Fruit fly (Drosophila melanogaster) whole organism, prepupa: ENCODE measurements around the gene CG14277.
A peak's percentile ranks its signal among the peaks of the same experiment; 100 is the strongest.

Experiments
- Blimp-1 ChIP-seq: fragments of 200-800 bp; sonication (Bioruptor generic); optimal IDR thresholded peaks from 3 replicates; lab custom pipeline; 2017; ENCODE audit warnings: missing biosample characterization, missing genetic modification characterization, mild to moderate bottlenecking, moderate library complexity, missing genetic modification reagents
- CG10669 ChIP-seq: fragments of 200-800 bp; sonication (Bioruptor generic); optimal IDR thresholded peaks from 3 replicates; lab custom pipeline; 2018; ENCODE audit warnings: missing biosample characterization, mild to moderate bottlenecking, missing genetic modification characterization, moderate library complexity
- CG15336 ChIP-seq: fragments of 200-800 bp; sonication (Bioruptor generic); IDR thresholded peaks from 2 replicates; pipeline ENCODE4 v1.3.6; 2022; ENCODE audit warnings: missing biosample characterization, missing genetic modification characterization
- CG1621 ChIP-seq: fragments of 200-800 bp; sonication (Bioruptor generic); optimal IDR thresholded peaks from 3 replicates; lab custom pipeline; 2018; ENCODE audit warnings: missing biosample characterization, mild to moderate bottlenecking, missing genetic modification characterization
- CG16779 ChIP-seq: fragments of 200-800 bp; sonication (Bioruptor generic); optimal IDR thresholded peaks from 3 replicates; lab custom pipeline; 2017; ENCODE audit warnings: missing biosample characterization, mild to moderate bottlenecking, missing genetic modification characterization
- CG3032 ChIP-seq: fragments of 200-800 bp; optimal IDR thresholded peaks from 2 replicates; lab custom pipeline; 2019; ENCODE audit warnings: missing biosample characterization, mild to moderate bottlenecking, missing genetic modification characterization, moderate library complexity
- CG31627 ChIP-seq: fragments of 200-800 bp; sonication (Bioruptor generic); optimal IDR thresholded peaks from 3 replicates; lab custom pipeline; 2016; ENCODE audit warnings: missing biosample characterization, missing genetic modification characterization
- CG34406 ChIP-seq: fragments of 200-800 bp; sonication (Bioruptor generic); optimal IDR thresholded peaks from 3 replicates; lab custom pipeline; 2016; ENCODE audit warnings: missing biosample characterization, missing genetic modification characterization
- CG3919 ChIP-seq: fragments of 200-800 bp; sonication (Bioruptor generic); optimal IDR thresholded peaks from 3 replicates; lab custom pipeline; 2016; ENCODE audit warnings: missing biosample characterization, missing genetic modification characterization
- CG4318 ChIP-seq: fragments of 200-800 bp; sonication (Bioruptor generic); optimal IDR thresholded peaks from 3 replicates; lab custom pipeline; 2017; ENCODE audit warnings: missing biosample characterization, mild to moderate bottlenecking, missing genetic modification characterization
- CG6276 ChIP-seq: fragments of 200-800 bp; sonication (Bioruptor generic); optimal IDR thresholded peaks from 2 replicates; lab custom pipeline; 2017; ENCODE audit warnings: missing biosample characterization, mild to moderate bottlenecking, missing genetic modification characterization
- CG6792 ChIP-seq: fragments of 200-800 bp; sonication (Bioruptor generic); optimal IDR thresholded peaks from 3 replicates; lab custom pipeline; 2016; ENCODE audit warnings: missing biosample characterization, missing genetic modification characterization
- CG6808 ChIP-seq: fragments of 200-800 bp; sonication (Bioruptor generic); optimal IDR thresholded peaks from 3 replicates; lab custom pipeline; 2017; ENCODE audit warnings: missing biosample characterization, missing genetic modification characterization, mild to moderate bottlenecking, moderate library complexity, missing genetic modification reagents
- CG7368 ChIP-seq: fragments of 200-800 bp; sonication (Bioruptor generic); optimal IDR thresholded peaks from 3 replicates; lab custom pipeline; 2016; ENCODE audit warnings: missing biosample characterization, missing genetic modification characterization
- CG8319 ChIP-seq: fragments of 200-800 bp; sonication (Bioruptor generic); optimal IDR thresholded peaks from 3 replicates; lab custom pipeline; 2016; ENCODE audit warnings: missing biosample characterization, missing genetic modification characterization
- CG8632 ChIP-seq: fragments of 200-800 bp; sonication (Bioruptor generic); optimal IDR thresholded peaks from 3 replicates; lab custom pipeline; 2016; ENCODE audit warnings: missing biosample characterization, missing genetic modification characterization
- CG9139 ChIP-seq: fragments of 200-800 bp; sonication (Bioruptor generic); optimal IDR thresholded peaks from 3 replicates; lab custom pipeline; 2017; ENCODE audit warnings: missing biosample characterization, mild to moderate bottlenecking, missing genetic modification characterization
- Eip75B ChIP-seq: fragments of 200-800 bp; sonication (Bioruptor generic); optimal IDR thresholded peaks from 3 replicates; lab custom pipeline; 2016; ENCODE audit warnings: missing biosample characterization, missing genetic modification characterization
- Eip78C ChIP-seq: fragments of 200-800 bp; sonication (Bioruptor generic); peaks from one replicate; lab custom pipeline; 2016; ENCODE audit warnings: missing biosample characterization, missing genetic modification characterization
- Eip93F ChIP-seq: fragments of 200-800 bp; sonication (Bioruptor generic); optimal IDR thresholded peaks from 2 replicates; lab custom pipeline; 2016; ENCODE audit warnings: missing biosample characterization, mild to moderate bottlenecking, missing genetic modification characterization
- Ets21C ChIP-seq: fragments of 200-800 bp; sonication (Bioruptor generic); optimal IDR thresholded peaks from 3 replicates; lab custom pipeline; 2016; ENCODE audit warnings: missing biosample characterization, missing genetic modification characterization
- Ets96B ChIP-seq: fragments of 200-800 bp; optimal IDR thresholded peaks from 2 replicates; lab custom pipeline; 2019; ENCODE audit warnings: missing biosample characterization, mild to moderate bottlenecking, missing genetic modification characterization, moderate library complexity
- Hr39 ChIP-seq: fragments of 200-800 bp; sonication (Bioruptor generic); optimal IDR thresholded peaks from 2 replicates; lab custom pipeline; 2016; ENCODE audit warnings: missing biosample characterization, missing genetic modification characterization
- Hr4 ChIP-seq: fragments of 200-800 bp; sonication (Bioruptor generic); optimal IDR thresholded peaks from 3 replicates; lab custom pipeline; 2016; ENCODE audit warnings: missing biosample characterization, missing genetic modification characterization
- Lpt ChIP-seq: fragments of 200-800 bp; sonication (Bioruptor generic); optimal IDR thresholded peaks from 3 replicates; lab custom pipeline; 2016; ENCODE audit warnings: missing biosample characterization, missing genetic modification characterization
- Met ChIP-seq: fragments of 200-800 bp; sonication (Bioruptor generic); optimal IDR thresholded peaks from 3 replicates; lab custom pipeline; 2016; ENCODE audit warnings: missing biosample characterization, missing genetic modification characterization
- Smox ChIP-seq: fragments of 200-800 bp; sonication (Bioruptor generic); optimal IDR thresholded peaks from 3 replicates; lab custom pipeline; 2016; ENCODE audit warnings: missing biosample characterization, missing genetic modification characterization
- Sox15 ChIP-seq: fragments of 200-800 bp; sonication (Bioruptor generic); optimal IDR thresholded peaks from 3 replicates; lab custom pipeline; 2016; ENCODE audit warnings: missing biosample characterization, missing genetic modification characterization
- achi ChIP-seq: fragments of 200-800 bp; sonication (Bioruptor generic); optimal IDR thresholded peaks from 3 replicates; lab custom pipeline; 2016; ENCODE audit warnings: missing biosample characterization, missing genetic modification characterization
- eg ChIP-seq: fragments of 200-800 bp; sonication (Bioruptor generic); IDR thresholded peaks from 3 replicates; pipeline ENCODE4 v1.3.6; 2022; ENCODE audit warnings: missing biosample characterization, missing genetic modification characterization
- esn ChIP-seq: fragments of 200-800 bp; sonication (Bioruptor generic); optimal IDR thresholded peaks from 2 replicates; lab custom pipeline; 2016; ENCODE audit warnings: missing biosample characterization, mild to moderate bottlenecking, missing genetic modification characterization, moderate library complexity
- fd59A ChIP-seq: fragments of 200-800 bp; sonication (Bioruptor generic); optimal IDR thresholded peaks from 2 replicates; lab custom pipeline; 2017; ENCODE audit warnings: missing biosample characterization, mild to moderate bottlenecking, missing genetic modification characterization, missing genetic modification reagents
- fd85E ChIP-seq: fragments of 200-800 bp; sonication (Bioruptor generic); optimal IDR thresholded peaks from 3 replicates; lab custom pipeline; 2016; ENCODE audit warnings: missing biosample characterization, missing genetic modification characterization
- fkh ChIP-seq: fragments of 200-800 bp; sonication (Bioruptor generic); optimal IDR thresholded peaks from 3 replicates; lab custom pipeline; 2017; ENCODE audit warnings: missing biosample characterization, mild to moderate bottlenecking, missing genetic modification characterization, moderate library complexity
- lz ChIP-seq: fragments of 200-800 bp; sonication (Bioruptor generic); optimal IDR thresholded peaks from 3 replicates; lab custom pipeline; 2016; ENCODE audit warnings: missing biosample characterization, missing genetic modification characterization
- net ChIP-seq: fragments of 200-800 bp; sonication (Bioruptor generic); optimal IDR thresholded peaks from 3 replicates; lab custom pipeline; 2016; ENCODE audit warnings: missing biosample characterization, missing genetic modification characterization
- salr ChIP-seq, 2 experiments: fragments of 200-800 bp; sonication (Bioruptor generic); optimal IDR thresholded peaks; 3 replicates each; lab custom pipeline; 2016 to 2018; ENCODE audit warnings: missing biosample characterization in 2 of 2, missing genetic modification characterization in 2 of 2, mild to moderate bottlenecking in 1 of 2
- ss ChIP-seq, 2 experiments: fragments of 200-800 bp; sonication (Bioruptor generic); optimal IDR thresholded peaks; 2 replicates in 1 of 2; 3 replicates in 1 of 2; lab custom pipeline; 2017 to 2018; ENCODE audit warnings: mild to moderate bottlenecking in 2 of 2, missing biosample characterization in 2 of 2, missing genetic modification characterization in 2 of 2, moderate library complexity in 1 of 2
- svp ChIP-seq: fragments of 200-800 bp; sonication (Bioruptor generic); peaks from one replicate; lab custom pipeline; 2016; ENCODE audit warnings: missing biosample characterization, missing genetic modification characterization
- topi ChIP-seq: fragments of 200-800 bp; sonication (Bioruptor generic); optimal IDR thresholded peaks from 3 replicates; lab custom pipeline; 2016; ENCODE audit warnings: missing biosample characterization, missing genetic modification characterization
- vri ChIP-seq: fragments of 200-800 bp; sonication (Bioruptor generic); optimal IDR thresholded peaks from 3 replicates; lab custom pipeline; 2016; ENCODE audit warnings: missing biosample characterization, mild to moderate bottlenecking, missing genetic modification characterization

Gene CG14277

DNA sequence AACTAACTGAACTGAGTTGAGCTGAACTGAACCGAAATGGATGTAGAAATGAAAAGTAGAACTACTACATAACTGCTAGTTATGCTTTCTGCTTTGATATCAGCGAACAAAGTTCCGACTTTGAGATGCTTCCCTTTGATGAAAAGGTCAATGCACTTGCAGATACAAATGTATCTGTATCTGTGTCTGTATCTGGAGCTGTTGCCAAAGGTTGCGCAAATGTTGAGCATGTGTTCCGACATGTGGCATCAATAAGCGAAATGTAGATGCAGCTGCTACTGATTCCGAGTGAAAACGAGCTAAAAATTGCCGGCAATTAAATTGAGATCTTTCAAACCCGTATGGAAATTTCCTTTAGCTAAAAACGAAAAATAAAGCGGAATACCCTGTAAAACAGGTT, 44.3 kb downstream of the CG14277 start:
- TF ChIP-seq CG3032 (tag; lab: Kevin White, UChicago) (no peak), net (GFP tag; lab: Kevin White, UChicago) (peak; percentile 12)

DNA sequence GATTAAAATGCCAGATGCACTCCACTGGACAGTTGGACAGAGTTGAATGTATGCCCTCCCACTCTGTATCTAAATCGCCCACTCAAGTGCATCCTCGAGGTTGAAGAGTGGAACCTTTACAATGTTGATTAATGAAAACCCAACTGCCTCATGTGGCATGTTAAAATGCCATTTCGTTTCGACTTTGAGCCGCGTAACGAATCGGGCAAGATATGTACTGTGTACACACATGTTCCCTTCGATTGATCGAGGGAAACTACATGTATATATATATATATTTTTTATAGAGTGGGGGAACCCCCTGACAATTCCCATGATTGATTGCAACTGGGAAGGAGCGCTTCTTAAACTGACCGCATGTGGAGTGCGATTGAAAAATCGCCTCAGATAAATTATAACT, 45.8 kb downstream of the CG14277 start:
- TF ChIP-seq Eip93F (GFP tag; lab: Kevin White, UChicago) (no peak), Eip78C (GFP tag; lab: Kevin White, UChicago) (peak; percentile 42)

- TF ChIP-seq svp (GFP tag; lab: Kevin White, UChicago) (peak; percentile 76), CG3032 (tag; lab: Kevin White, UChicago) (no peak), Eip78C (GFP tag; lab: Kevin White, UChicago) (peak; percentile 54), fkh (GFP tag; lab: Kevin White, UChicago) (peak; percentile 73), CG6792 (GFP tag; lab: Kevin White, UChicago) (no peak)
Measured at dm6 chr2L:8289352-8290091, 47.2 kb downstream of the CG14277 start.

dm6 chr2L:8290092-8290424, 47.8 kb downstream of the CG14277 start:
- TF ChIP-seq Eip78C (GFP tag; lab: Kevin White, UChicago) (peak; percentile 35), CG8319 (no peak)

dm6 chr2L:8290653-8291233, 48.5 kb downstream of the CG14277 start:
- TF ChIP-seq Ets96B (tag; lab: Kevin White, UChicago) (peak; percentile 77), CG34406 (GFP tag; lab: Kevin White, UChicago) (peak; percentile 72), CG8632 (GFP tag; lab: Kevin White, UChicago) (peak; percentile 70), topi (GFP tag; lab: Kevin White, UChicago) (peak; percentile 88), fd85E (GFP tag; lab: Kevin White, UChicago) (peak; percentile 6), Hr4 (GFP tag; lab: Kevin White, UChicago) (peak; percentile 85), CG6808 (GFP tag; lab: Kevin White, UChicago) (peak; percentile 84), achi (GFP tag; lab: Kevin White, UChicago) (peak; percentile 86), Eip93F (GFP tag; lab: Kevin White, UChicago) (peak; percentile 85), esn (GFP tag; lab: Kevin White, UChicago) (peak; percentile 90), svp (GFP tag; lab: Kevin White, UChicago) (peak; percentile 97), salr (GFP tag; optimal IDR thresholded peaks at IDR 0.05; lab: Kevin White, UChicago) (peak; percentile 47 to 69), Hr39 (GFP tag; lab: Kevin White, UChicago) (peak; percentile 87), CG3919 (GFP tag; lab: Kevin White, UChicago) (peak; percentile 90), CG31627 (peak; percentile 90), CG3032 (tag; lab: Kevin White, UChicago) (peak; percentile 79), CG16779 (tag; lab: Kevin White, UChicago) (peak; percentile 46), lz (peak; percentile 87), Smox (GFP tag; lab: Kevin White, UChicago) (peak; percentile 86), CG1621 (peak; percentile 74), Lpt (GFP tag; lab: Kevin White, UChicago) (peak; percentile 32), CG4318 (GFP tag; lab: Kevin White, UChicago) (peak; percentile 51), Eip75B (GFP tag; lab: Kevin White, UChicago) (peak; percentile 88), CG9139 (GFP tag; lab: Kevin White, UChicago) (peak; percentile 74), ss (GFP tag; optimal IDR thresholded peaks at IDR 0.05; lab: Kevin White, UChicago) (peak; percentile 86 to 87), CG10669 (peak; percentile 79), Blimp-1 (peak; percentile 66), vri (GFP tag; lab: Kevin White, UChicago) (peak; percentile 77), net (GFP tag; lab: Kevin White, UChicago) (peak; percentile 82), fd59A (GFP tag; lab: Kevin White, UChicago) (peak; percentile 79), Ets21C (GFP tag; lab: Kevin White, UChicago) (peak; percentile 79), CG7368 (GFP tag; lab: Kevin White, UChicago) (peak; percentile 73), CG6792 (GFP tag; lab: Kevin White, UChicago) (peak; percentile 86), Sox15 (peak; percentile 56), Met (GFP tag; lab: Kevin White, UChicago) (peak; percentile 91), CG15336 (GFP tag; lab: Robert Waterston, UW) (peak; percentile 77), CG6276 (GFP tag; lab: Kevin White, UChicago) (peak; percentile 72), eg (GFP tag; lab: Robert Waterston, UW) (peak; percentile 85)
